Worm (Caenorhabditis elegans): Measurements from ENCODE around the gene F41C3.2.
A peak's percentile ranks its signal among the peaks of the same experiment; 100 is the strongest.

The F41C3.2 gene

DNA sequence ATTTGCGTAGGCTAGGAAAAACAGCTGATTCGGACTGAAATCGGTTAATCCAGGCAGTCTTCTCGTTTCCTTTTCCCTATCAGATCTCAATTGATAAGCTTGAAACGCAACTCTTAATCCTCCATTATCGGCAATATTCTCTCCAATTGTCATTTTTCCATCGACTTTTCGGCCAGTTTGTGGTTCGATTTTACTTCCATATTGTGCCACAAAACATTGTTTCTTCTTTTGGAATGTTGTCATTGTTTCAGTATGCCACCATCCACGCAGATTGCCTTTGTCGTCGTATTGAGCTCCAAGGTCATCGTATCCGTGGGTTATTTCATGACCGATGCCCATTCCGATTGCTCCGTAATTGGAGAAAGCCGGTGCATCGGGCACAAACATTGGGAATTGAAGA lies 26.0 kb downstream of the F41C3.2 start:
- no peak for TF ChIP-seq ref-1 (GFP tag; conservative IDR thresholded peaks at IDR 0.05)
- TF ChIP-seq T22C8.4 (GFP tag; IDR thresholded peaks at IDR 0.05) = no peak
- TF ChIP-seq flt-1 (GFP tag; IDR thresholded peaks at IDR 0.05) = no peak
- no peak for TF ChIP-seq klf-2 (GFP tag; conservative IDR thresholded peaks at IDR 0.05)

DNA sequence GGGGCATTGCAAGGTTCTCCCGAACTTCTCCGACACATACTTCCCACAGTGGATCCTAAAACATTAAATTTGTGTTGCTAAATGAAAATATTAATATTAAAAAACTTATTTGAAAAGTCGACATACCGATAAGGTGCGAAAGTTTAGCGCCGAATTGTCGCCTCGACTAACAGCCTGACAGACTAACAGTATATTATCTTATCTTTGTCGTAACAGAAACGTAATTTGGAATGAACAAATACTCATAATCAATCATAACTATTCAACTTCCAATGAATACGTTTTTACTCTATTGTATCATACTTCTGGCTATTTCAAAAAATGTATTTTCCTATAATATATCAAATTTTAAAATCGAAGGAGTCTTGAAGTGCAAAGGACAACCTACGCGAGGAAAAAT lies 27.2 kb downstream of the F41C3.2 start, which contains the start of gene F26G1.11:
F26G1.11 (plus strand) TSS at position 205 of the 400 bp plus-strand sequence.
- TF ChIP-seq med-1 (GFP tag; optimal IDR thresholded peaks at IDR 0.05; ENCODE audit: insufficient read depth) = no peak
- no peak for TF ChIP-seq ref-1 (GFP tag; conservative IDR thresholded peaks at IDR 0.05)
- TF ChIP-seq cog-1 (tag; optimal IDR thresholded peaks at IDR 0.05) = no peak
- no peak for TF ChIP-seq T22C8.4 (GFP tag; IDR thresholded peaks at IDR 0.05)
- no peak for TF ChIP-seq ztf-23 (GFP tag; IDR thresholded peaks at IDR 0.05)
- TF ChIP-seq tab-1 (GFP tag; IDR thresholded peaks at IDR 0.05) = no peak
- TF ChIP-seq flt-1 (GFP tag; IDR thresholded peaks at IDR 0.05) = no peak
- no peak for TF ChIP-seq klf-2 (GFP tag; conservative IDR thresholded peaks at IDR 0.05)
- TF ChIP-seq ztf-29 (GFP tag; IDR thresholded peaks at IDR 0.05) = no peak

DNA sequence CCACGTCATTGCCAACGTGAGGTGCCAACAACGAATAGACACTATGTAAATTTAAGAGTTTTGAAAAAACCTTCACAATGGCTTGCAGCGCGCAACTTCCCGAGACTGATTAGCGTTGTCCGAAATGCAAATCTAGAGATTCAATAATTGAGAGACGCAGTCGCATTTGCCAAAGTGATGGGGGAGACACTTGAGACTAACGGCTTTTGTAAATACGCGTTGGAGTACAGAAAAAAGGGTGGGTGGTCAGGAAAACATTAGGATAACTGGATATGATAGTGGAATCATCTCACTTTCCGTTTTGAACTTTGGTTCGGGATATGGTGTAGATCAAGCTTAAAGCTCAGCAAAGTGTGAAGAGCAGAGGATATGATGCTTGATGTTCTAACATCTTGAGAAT lies 30.0 kb downstream of the F41C3.2 start:
- no peak for TF ChIP-seq ztf-23 (GFP tag; IDR thresholded peaks at IDR 0.05)
- TF ChIP-seq ztf-29 (GFP tag; IDR thresholded peaks at IDR 0.05) = no peak
- TF ChIP-seq cog-1 (tag; optimal IDR thresholded peaks at IDR 0.05) = no peak

DNA sequence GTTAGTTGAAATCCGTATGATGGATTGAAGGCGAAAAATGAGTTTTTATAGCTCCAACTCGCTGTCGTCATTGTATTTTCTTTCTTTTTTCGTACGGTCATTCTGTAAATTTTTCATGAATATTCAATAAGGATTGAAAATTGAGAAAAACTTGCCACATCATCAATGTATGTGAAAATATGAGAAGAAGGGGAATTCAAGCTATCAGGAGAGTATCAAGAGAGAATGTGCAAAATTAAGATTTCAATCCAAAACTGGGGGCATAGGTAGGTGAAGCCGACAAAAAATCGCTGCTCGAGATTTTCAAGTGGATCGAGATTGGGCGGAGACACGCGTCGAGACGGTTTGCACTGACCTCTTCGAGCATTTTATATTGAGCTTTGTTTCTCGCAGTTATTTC lies 34.7 kb downstream of the F41C3.2 start, which contains the start of gene nep-12:
nep-12 (minus strand) TSS at position 101 of the 400 bp plus-strand sequence.
- no peak for TF ChIP-seq med-1 (GFP tag; optimal IDR thresholded peaks at IDR 0.05; ENCODE audit: insufficient read depth)
- no peak for TF ChIP-seq ztf-29 (GFP tag; IDR thresholded peaks at IDR 0.05)
- no peak for TF ChIP-seq cog-1 (tag; optimal IDR thresholded peaks at IDR 0.05)
- TF ChIP-seq tab-1 (GFP tag; IDR thresholded peaks at IDR 0.05) = no peak
- no peak for TF ChIP-seq klf-2 (GFP tag; conservative IDR thresholded peaks at IDR 0.05)
- TF ChIP-seq T22C8.4 (GFP tag; IDR thresholded peaks at IDR 0.05) = no peak
- TF ChIP-seq ref-1 (GFP tag; conservative IDR thresholded peaks at IDR 0.05) = no peak
- TF ChIP-seq ztf-23 (GFP tag; IDR thresholded peaks at IDR 0.05) = no peak
- no peak for TF ChIP-seq flt-1 (GFP tag; IDR thresholded peaks at IDR 0.05)

DNA sequence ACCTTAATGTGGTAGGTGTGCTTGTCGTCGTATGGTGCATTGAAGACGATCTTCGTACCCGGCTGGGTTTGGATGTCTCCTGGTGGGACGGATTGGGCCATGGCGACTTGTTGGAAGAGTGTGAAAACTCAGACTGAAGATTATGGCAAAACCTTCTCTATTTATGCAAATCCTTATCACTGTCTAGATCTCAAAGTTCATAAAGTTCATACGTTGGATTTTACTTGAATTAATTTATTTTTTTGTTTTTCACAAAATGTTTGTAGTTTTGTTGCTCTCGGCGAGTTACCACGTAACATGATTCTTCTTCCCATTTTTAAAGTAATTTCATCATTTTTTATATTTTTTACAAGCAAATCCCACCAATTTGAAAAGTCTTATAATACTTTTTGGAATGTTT lies 36.4 kb downstream of the F41C3.2 start, which contains the start of gene msp-3:
msp-3 (minus strand) TSS at position 101 of the 400 bp plus-strand sequence.
- TF ChIP-seq T22C8.4 (GFP tag; IDR thresholded peaks at IDR 0.05) (no peak), med-1 (GFP tag; optimal IDR thresholded peaks at IDR 0.05; ENCODE audit: insufficient read depth) (no peak), cog-1 (tag; optimal IDR thresholded peaks at IDR 0.05) (no peak), tab-1 (GFP tag; IDR thresholded peaks at IDR 0.05) (no peak), klf-2 (GFP tag; conservative IDR thresholded peaks at IDR 0.05) (no peak), ztf-29 (GFP tag; IDR thresholded peaks at IDR 0.05) (no peak), ztf-23 (GFP tag; IDR thresholded peaks at IDR 0.05) (no peak), ref-1 (GFP tag; conservative IDR thresholded peaks at IDR 0.05) (no peak), flt-1 (GFP tag; IDR thresholded peaks at IDR 0.05) (no peak)

DNA sequence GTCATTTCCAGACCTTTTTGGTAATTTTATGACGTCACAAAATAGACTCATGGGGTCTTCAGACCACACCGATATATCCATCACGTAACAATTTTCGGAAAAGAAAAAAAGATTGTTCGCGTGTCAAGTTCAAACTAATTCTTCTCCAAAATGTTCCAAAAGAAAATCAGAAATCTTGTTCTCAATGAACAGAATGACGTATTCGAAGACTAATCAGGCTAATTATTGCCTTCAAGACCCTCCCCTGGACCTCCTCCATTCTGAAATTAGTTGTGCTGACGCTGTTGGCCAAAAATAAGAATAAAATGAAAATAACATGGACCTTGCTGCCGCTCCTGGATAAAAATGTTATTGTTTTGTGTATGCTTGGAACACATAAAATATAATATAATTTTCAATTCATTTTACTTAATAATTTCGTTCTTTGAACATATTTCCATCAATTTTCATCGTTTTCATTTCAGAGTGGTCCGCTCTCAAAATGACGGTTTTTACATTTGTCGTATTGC lies 40.1 kb downstream of the F41C3.2 start, which contains the start of gene F26G1.15:
F26G1.15 (plus strand) TSS at position 459 of the 509 bp plus-strand sequence.
- TF ChIP-seq flt-1 (GFP tag; IDR thresholded peaks at IDR 0.05) (no peak), klf-2 (GFP tag; conservative IDR thresholded peaks at IDR 0.05) (no peak), med-1 (GFP tag; optimal IDR thresholded peaks at IDR 0.05; ENCODE audit: insufficient read depth) (no peak), ztf-23 (GFP tag; IDR thresholded peaks at IDR 0.05) (no peak), ztf-29 (GFP tag; IDR thresholded peaks at IDR 0.05) (no peak), tab-1 (GFP tag; IDR thresholded peaks at IDR 0.05) (no peak), cog-1 (tag; optimal IDR thresholded peaks at IDR 0.05) (no peak), T22C8.4 (GFP tag; IDR thresholded peaks at IDR 0.05) (no peak), ref-1 (GFP tag; conservative IDR thresholded peaks at IDR 0.05) (no peak)

DNA sequence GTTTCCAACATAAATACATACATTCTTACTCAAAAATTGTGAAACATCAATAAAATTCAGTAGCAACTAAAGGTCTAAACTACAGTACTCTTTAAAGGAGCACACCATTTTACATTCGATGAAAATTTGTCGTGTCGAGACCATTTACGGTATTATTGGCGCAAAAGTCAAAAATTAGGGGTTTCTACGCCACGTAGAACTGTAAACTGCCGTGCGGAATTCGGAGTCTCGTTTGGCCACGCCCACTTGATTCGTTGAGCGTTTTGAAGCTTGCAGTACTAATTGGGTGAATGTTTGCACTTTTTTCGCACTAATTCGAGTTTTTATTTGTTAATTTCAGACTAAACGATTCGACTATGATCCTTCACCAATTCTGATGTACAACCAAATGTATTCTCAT lies 40.9 kb downstream of the F41C3.2 start:
- TF ChIP-seq ref-1 (GFP tag; conservative IDR thresholded peaks at IDR 0.05) (no peak), tab-1 (GFP tag; IDR thresholded peaks at IDR 0.05) (no peak), flt-1 (GFP tag; IDR thresholded peaks at IDR 0.05) (peak; percentile 25; the same call in 1 of the 2 replicates)

DNA sequence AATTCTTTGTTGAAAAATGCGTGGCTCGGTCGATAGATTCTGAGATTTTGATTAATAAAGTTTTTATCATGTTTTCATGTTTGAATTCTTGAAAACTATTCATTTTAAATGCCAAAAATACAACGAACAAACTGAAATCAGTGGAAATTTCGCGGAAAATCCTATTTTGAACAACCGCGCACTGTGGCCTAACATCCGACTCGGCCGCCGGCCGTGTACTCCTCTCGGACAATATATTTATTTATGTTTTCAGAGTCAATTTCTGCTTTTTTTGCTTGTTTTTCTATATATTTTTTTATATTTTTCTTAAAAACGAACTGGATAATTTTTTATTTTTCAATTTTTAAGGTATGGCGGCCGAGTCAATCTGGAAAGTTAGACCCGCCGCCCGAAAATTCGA lies 41.5 kb downstream of the F41C3.2 start, which contains the start of gene F26G1.1:
F26G1.1 (plus strand) TSS at position 347 of the 400 bp plus-strand sequence.
- peak; percentile 81 for TF ChIP-seq ztf-23 (GFP tag; IDR thresholded peaks at IDR 0.05)
- peak; percentile 24 for TF ChIP-seq cog-1 (tag; optimal IDR thresholded peaks at IDR 0.05)
- peak; percentile 82 for TF ChIP-seq flt-1 (GFP tag; IDR thresholded peaks at IDR 0.05)
- no peak for TF ChIP-seq med-1 (GFP tag; optimal IDR thresholded peaks at IDR 0.05; ENCODE audit: insufficient read depth)

DNA sequence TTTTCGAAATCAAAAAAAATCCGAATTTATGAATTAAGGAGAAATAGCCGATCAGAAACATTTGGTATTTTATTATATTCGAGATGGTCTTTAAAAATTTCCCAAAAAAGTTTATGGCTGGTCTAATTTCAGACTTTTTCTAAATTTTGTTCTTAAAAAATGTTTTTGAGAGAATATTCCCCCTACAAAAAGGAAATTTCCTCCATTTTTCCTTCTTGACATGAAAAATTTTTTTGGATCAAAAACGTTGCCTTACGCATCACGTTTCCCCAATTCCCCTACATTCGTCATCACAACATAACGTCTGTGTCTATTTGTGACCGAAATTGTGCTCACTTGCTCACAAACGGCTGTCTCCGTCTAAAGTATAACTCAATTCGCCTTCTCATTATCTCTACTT lies 43.6 kb downstream of the F41C3.2 start:
- TF ChIP-seq cog-1 (tag; optimal IDR thresholded peaks at IDR 0.05) (no peak), tab-1 (GFP tag; IDR thresholded peaks at IDR 0.05) (no peak), ref-1 (GFP tag; conservative IDR thresholded peaks at IDR 0.05) (no peak), flt-1 (GFP tag; IDR thresholded peaks at IDR 0.05) (no peak), ztf-29 (GFP tag; IDR thresholded peaks at IDR 0.05) (no peak), med-1 (GFP tag; optimal IDR thresholded peaks at IDR 0.05; ENCODE audit: insufficient read depth) (no peak), T22C8.4 (GFP tag; IDR thresholded peaks at IDR 0.05) (no peak), klf-2 (GFP tag; conservative IDR thresholded peaks at IDR 0.05) (no peak), ztf-23 (GFP tag; IDR thresholded peaks at IDR 0.05) (no peak)

DNA sequence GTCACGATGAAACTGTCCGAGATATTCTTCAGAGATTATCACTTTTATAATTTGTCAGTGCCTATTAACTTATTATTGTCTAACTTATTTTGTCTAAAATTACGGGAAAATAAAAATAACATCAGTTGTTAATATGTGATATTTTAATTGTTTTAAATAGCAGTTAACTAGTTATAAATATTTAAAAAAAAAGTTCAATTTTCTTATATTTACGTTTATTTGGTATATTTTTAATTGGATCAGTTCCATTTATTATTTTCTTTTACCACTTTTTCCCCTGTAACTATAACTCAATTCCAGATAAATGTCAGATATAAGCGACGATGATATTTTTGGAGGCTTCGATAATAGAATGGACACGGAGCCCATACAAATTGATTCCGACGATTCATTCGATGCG lies 45.7 kb downstream of the F41C3.2 start, which contains the start of gene C33F10.4:
C33F10.4 (plus strand) TSS at position 301 of the 400 bp plus-strand sequence.
- TF ChIP-seq ref-1 (GFP tag; conservative IDR thresholded peaks at IDR 0.05) (no peak), flt-1 (GFP tag; IDR thresholded peaks at IDR 0.05) (no peak), cog-1 (tag; optimal IDR thresholded peaks at IDR 0.05) (no peak), tab-1 (GFP tag; IDR thresholded peaks at IDR 0.05) (no peak), ztf-23 (GFP tag; IDR thresholded peaks at IDR 0.05) (no peak), ztf-29 (GFP tag; IDR thresholded peaks at IDR 0.05) (no peak), T22C8.4 (GFP tag; IDR thresholded peaks at IDR 0.05) (no peak), klf-2 (GFP tag; conservative IDR thresholded peaks at IDR 0.05) (no peak), med-1 (GFP tag; optimal IDR thresholded peaks at IDR 0.05; ENCODE audit: insufficient read depth) (no peak)

Measured in whole organism, midembryonic.